Worm (Caenorhabditis elegans): ENCODE results near the gene gad-3.

- no peak for TF ChIP-seq ceh-13 (GFP tag; optimal IDR thresholded peaks at IDR 0.05)
- no peak for TF ChIP-seq tbx-11 (GFP tag; IDR thresholded peaks at IDR 0.05)
These were observed 40.8 kb downstream of the gad-3 start, which contains the start of gene F21C10.1 for ce11 chrV:9132043-9132442.
